Fruit fly (Drosophila melanogaster): ENCODE results near the gene CG11842.
A peak's percentile ranks its signal among the peaks of the same experiment; 100 is the strongest.

The CG11842 gene

dm6 chr3R:29039704-29040430 is 12.6 kb upstream of the CG11842 start (continued):
- TF ChIP-seq Smox (GFP tag; optimal IDR thresholded peaks at IDR 0.05) (no peak), dsx (GFP tag; optimal IDR thresholded peaks at IDR 0.05; ENCODE audit: poor library complexity, severe bottlenecking) (no peak), svp (GFP tag) (no peak), Hr39 (GFP tag; optimal IDR thresholded peaks at IDR 0.05) (peak; percentile 64), CG3032 (tag; optimal IDR thresholded peaks at IDR 0.05) (no peak), acj6 (GFP tag; optimal IDR thresholded peaks at IDR 0.05) (peak; percentile 35), pdm3 (GFP tag; optimal IDR thresholded peaks at IDR 0.05) (no peak), CG6854 (GFP tag; optimal IDR thresholded peaks at IDR 0.05) (no peak), Sox102F (GFP tag; optimal IDR thresholded peaks at IDR 0.05) (no peak), CG31627 (GFP tag; optimal IDR thresholded peaks at IDR 0.05) (peak; percentile 52), Ets96B (tag; optimal IDR thresholded peaks at IDR 0.05) (no peak), CG1621 (tag; optimal IDR thresholded peaks at IDR 0.05) (no peak), CG6808 (GFP tag; optimal IDR thresholded peaks at IDR 0.05) (no peak), CG11294 (GFP tag; IDR thresholded peaks at IDR 0.05) (no peak), Blimp-1 (GFP tag; optimal IDR thresholded peaks at IDR 0.05) (no peak), CG4318 (GFP tag; optimal IDR thresholded peaks at IDR 0.05) (no peak), CG8319 (GFP tag; optimal IDR thresholded peaks at IDR 0.05) (peak; percentile 10), dac (GFP tag; optimal IDR thresholded peaks at IDR 0.05) (no peak), CG34406 (GFP tag; optimal IDR thresholded peaks at IDR 0.05) (peak; percentile 24), Ets21C (GFP tag; optimal IDR thresholded peaks at IDR 0.05) (peak; percentile 27), topi (GFP tag; optimal IDR thresholded peaks at IDR 0.05) (no peak), Eip75B (GFP tag; optimal IDR thresholded peaks at IDR 0.05) (no peak), Sox14 (GFP tag; optimal IDR thresholded peaks at IDR 0.05) (peak; percentile 85), CG16779 (tag; optimal IDR thresholded peaks at IDR 0.05) (no peak), OdsH (GFP tag; optimal IDR thresholded peaks at IDR 0.05) (peak; percentile 10), fd85E (GFP tag; optimal IDR thresholded peaks at IDR 0.05) (no peak), Eip93F (GFP tag; optimal IDR thresholded peaks at IDR 0.05) (no peak), spab (GFP tag; optimal IDR thresholded peaks at IDR 0.05) (no peak), CG11762 (GFP tag; optimal IDR thresholded peaks at IDR 0.05; ENCODE audit: insufficient read depth) (peak; percentile 2), CG8632 (GFP tag; optimal IDR thresholded peaks at IDR 0.05) (peak; percentile 24), CG7368 (GFP tag; optimal IDR thresholded peaks at IDR 0.05) (no peak), CG10631 (GFP tag; optimal IDR thresholded peaks at IDR 0.05) (no peak), Hr4 (GFP tag; optimal IDR thresholded peaks at IDR 0.05) (peak; percentile 30), Met (GFP tag; optimal IDR thresholded peaks at IDR 0.05) (no peak)

- TF ChIP-seq CG11294 (GFP tag; IDR thresholded peaks at IDR 0.05) (0 out of 2 replicates have a peak, but pooled peaks have one; percentile 17), fd85E (GFP tag; optimal IDR thresholded peaks at IDR 0.05) (no peak), CG7368 (GFP tag; optimal IDR thresholded peaks at IDR 0.05) (peak; percentile 20), Eip75B (GFP tag; optimal IDR thresholded peaks at IDR 0.05) (no peak), esn (GFP tag; optimal IDR thresholded peaks at IDR 0.05) (peak; percentile 45), dsx (GFP tag; optimal IDR thresholded peaks at IDR 0.05; ENCODE audit: poor library complexity, severe bottlenecking) (no peak), Ets96B (tag; optimal IDR thresholded peaks at IDR 0.05) (peak; percentile 61), CG15336 (GFP tag; IDR thresholded peaks at IDR 0.05) (peak; percentile 75), fd59A (GFP tag; optimal IDR thresholded peaks at IDR 0.05) (peak; percentile 27), CG1621 (tag; optimal IDR thresholded peaks at IDR 0.05) (no peak), CG11902 (GFP tag; optimal IDR thresholded peaks at IDR 0.05) (peak; percentile 17), eg (GFP tag; IDR thresholded peaks at IDR 0.05) (peak; percentile 60; the same call in 1 of the 3 replicates), CG34406 (GFP tag; optimal IDR thresholded peaks at IDR 0.05) (no peak), CG8119 (GFP tag; IDR thresholded peaks at IDR 0.05) (peak; percentile 66; the same call in 2 of the 3 replicates), CG3032 (tag; optimal IDR thresholded peaks at IDR 0.05) (peak; percentile 50), Sox102F (GFP tag; optimal IDR thresholded peaks at IDR 0.05) (no peak), lz (GFP tag; optimal IDR thresholded peaks at IDR 0.05) (peak; percentile 11), CG6854 (GFP tag; optimal IDR thresholded peaks at IDR 0.05) (no peak), CG6792 (GFP tag; optimal IDR thresholded peaks at IDR 0.05) (no peak), Hr38 (GFP tag; optimal IDR thresholded peaks at IDR 0.05) (no peak), CG6163 (GFP tag; IDR thresholded peaks at IDR 0.05) (0 out of 3 replicates have a peak, but pooled peaks have one; percentile 48), Met (GFP tag; optimal IDR thresholded peaks at IDR 0.05) (no peak), CG11762 (GFP tag; optimal IDR thresholded peaks at IDR 0.05; ENCODE audit: insufficient read depth) (peak; percentile 30), Blimp-1 (GFP tag; optimal IDR thresholded peaks at IDR 0.05) (no peak)
These were observed 11.8 kb upstream of the CG11842 start for dm6 chr3R:29040526-29041195.

Measured in whole organism, prepupa.